Fruit fly (Drosophila melanogaster): ENCODE measurements around the gene CG32669.

dm6 chrX:10835631-10836030 is 9.2 kb downstream of the CG32669 start:
- TF ChIP-seq CG34367 (tag; optimal IDR thresholded peaks at IDR 0.05): no peak
- no peak for TF ChIP-seq CG14655 (GFP tag; optimal IDR thresholded peaks at IDR 0.05)
